Fruit fly (Drosophila melanogaster) whole organism, embryonic: Measurements from ENCODE around the gene Kyat.
A peak's percentile ranks its signal among the peaks of the same experiment; 100 is the strongest.

Experiments
- Antp ChIP-seq: fragments of 200-800 bp; sonication (Bioruptor generic); optimal IDR thresholded peaks from 3 replicates; lab custom pipeline; 2016; ENCODE audit warnings: missing biosample characterization, missing genetic modification characterization
- CG10274 ChIP-seq: fragments of 200-800 bp; sonication (Bioruptor generic); optimal IDR thresholded peaks from 3 replicates; lab custom pipeline; 2017; ENCODE audit warnings: missing biosample characterization, mild to moderate bottlenecking, missing genetic modification characterization
- CG12769 ChIP-seq: fragments of 200-800 bp; sonication (Bioruptor generic); optimal IDR thresholded peaks from 2 replicates; lab custom pipeline; 2019; ENCODE audit warnings: missing biosample characterization, mild to moderate bottlenecking, missing genetic modification characterization, moderate library complexity
- CG14441 ChIP-seq: fragments of 200-800 bp; sonication (Bioruptor generic); IDR thresholded peaks from 2 replicates; pipeline ENCODE4 v1.3.6; 2022; ENCODE audit warnings: missing biosample characterization, missing genetic modification characterization
- CG15479 ChIP-seq: fragments of 200-800 bp; sonication (Bioruptor generic); optimal IDR thresholded peaks from 3 replicates; lab custom pipeline; 2019; ENCODE audit warnings: missing biosample characterization, mild to moderate bottlenecking, missing genetic modification characterization, moderate library complexity
- CG1603 ChIP-seq: fragments of 200-800 bp; sonication (Bioruptor generic); optimal IDR thresholded peaks from 2 replicates; lab custom pipeline; 2019; ENCODE audit warnings: missing biosample characterization, mild to moderate bottlenecking, missing genetic modification characterization, moderate library complexity
- CG16779 ChIP-seq: fragments of 200-800 bp; sonication (Bioruptor generic); IDR thresholded peaks from 2 replicates; pipeline ENCODE4 v1.3.6; 2022; ENCODE audit warnings: missing biosample characterization, missing genetic modification characterization
- CG17186 ChIP-seq: fragments of 200-800 bp; sonication (Bioruptor generic); optimal IDR thresholded peaks from 3 replicates; lab custom pipeline; 2017; ENCODE audit warnings: missing biosample characterization, missing genetic modification reagents, missing genetic modification characterization
- CG17361 ChIP-seq: fragments of 200-800 bp; sonication (Bioruptor generic); IDR thresholded peaks from 3 replicates; pipeline ENCODE4 v1.3.6; 2022; ENCODE audit warnings: missing biosample characterization, missing genetic modification characterization
- CG1832 ChIP-seq: fragments of 200-800 bp; sonication (Bioruptor generic); optimal IDR thresholded peaks from 2 replicates; lab custom pipeline; 2017; ENCODE audit warnings: missing biosample characterization, mild to moderate bottlenecking, missing genetic modification characterization, inconsistent platforms
- CG2199 ChIP-seq: fragments of 200-800 bp; sonication (Bioruptor generic); IDR thresholded peaks from 3 replicates; pipeline ENCODE4 v1.3.6; 2022; ENCODE audit warnings: missing biosample characterization, missing genetic modification characterization
- CG3847 ChIP-seq: fragments of 200-800 bp; sonication (Bioruptor generic); IDR thresholded peaks from 2 replicates; pipeline ENCODE4 v1.3.6; 2022; ENCODE audit warnings: missing biosample characterization, missing genetic modification characterization
- CG4730 ChIP-seq: fragments of 200-800 bp; sonication (Bioruptor generic); IDR thresholded peaks from 2 replicates; pipeline ENCODE4 v1.3.6; 2022; ENCODE audit warnings: missing biosample characterization, missing genetic modification characterization
- CG6791 ChIP-seq: fragments of 200-800 bp; sonication (Bioruptor generic); IDR thresholded peaks from 3 replicates; pipeline ENCODE4 v1.3.6; 2022; ENCODE audit warnings: missing biosample characterization, missing genetic modification characterization; ENCODE audit not compliant: partially characterized antibody
- CG6813 ChIP-seq: fragments of 200-800 bp; sonication (Bioruptor generic); optimal IDR thresholded peaks from 2 replicates; lab custom pipeline; 2017; ENCODE audit warnings: missing biosample characterization, missing genetic modification characterization, mild to moderate bottlenecking, moderate library complexity, missing genetic modification reagents
- CG7987 ChIP-seq: fragments of 200-800 bp; sonication (Bioruptor generic); optimal IDR thresholded peaks from 2 replicates; lab custom pipeline; 2018; ENCODE audit warnings: missing biosample characterization, mild to moderate bottlenecking, missing genetic modification characterization, moderate library complexity
- CG8290 ChIP-seq, 3 experiments: fragments of 200-800 bp; sonication (Bioruptor generic); optimal IDR thresholded peaks; 2 replicates each; lab custom pipeline; 2016 to 2019; ENCODE audit warnings: missing biosample characterization in 3 of 3, missing genetic modification characterization in 3 of 3, mild to moderate bottlenecking in 2 of 3, moderate library complexity in 1 of 3
- CG9215 ChIP-seq: fragments of 200-800 bp; sonication (Bioruptor generic); IDR thresholded peaks from 2 replicates; pipeline ENCODE4 v1.3.6; 2022; ENCODE audit warnings: missing biosample characterization, missing genetic modification characterization
- D19B ChIP-seq: fragments of 200-800 bp; sonication (Bioruptor generic); optimal IDR thresholded peaks from 2 replicates; lab custom pipeline; 2017; ENCODE audit warnings: missing biosample characterization, mild to moderate bottlenecking, missing genetic modification characterization
- Dbx ChIP-seq: fragments of 200-800 bp; sonication (Bioruptor generic); IDR thresholded peaks from 3 replicates; pipeline ENCODE4 v1.3.6; 2022; ENCODE audit warnings: missing biosample characterization, missing genetic modification characterization
- Dek ChIP-seq: fragments of 200-800 bp; sonication (Bioruptor generic); optimal IDR thresholded peaks from 3 replicates; lab custom pipeline; 2019; ENCODE audit warnings: missing biosample characterization, mild to moderate bottlenecking, missing genetic modification characterization, moderate library complexity
- Dip2 ChIP-seq: fragments of 200-800 bp; sonication (Bioruptor generic); IDR thresholded peaks from 2 replicates; pipeline ENCODE4 v1.3.6; 2022; ENCODE audit warnings: missing biosample characterization, missing genetic modification characterization
- Drgx ChIP-seq: fragments of 200-800 bp; sonication (Bioruptor generic); IDR thresholded peaks from 2 replicates; pipeline ENCODE4 v1.3.6; 2022; ENCODE audit warnings: missing biosample characterization, missing genetic modification characterization
- E2f2 ChIP-seq: fragments of 200-800 bp; sonication (Bioruptor generic); IDR thresholded peaks from 2 replicates; pipeline ENCODE4 v1.3.6; 2022; ENCODE audit warnings: missing biosample characterization, missing genetic modification characterization
- Eip74EF ChIP-seq, 2 experiments: fragments of 200-800 bp in 1 of 2; fragments of >200 bp in 1 of 2; sonication (Bioruptor generic) in 1 of 2; optimal IDR thresholded peaks; 2 replicates each; lab custom pipeline; 2017 to 2019; ENCODE audit warnings: missing biosample characterization in 2 of 2, missing genetic modification characterization in 2 of 2, mild to moderate bottlenecking in 1 of 2, moderate library complexity in 1 of 2
- HHEX ChIP-seq: fragments of 200-800 bp; sonication (Bioruptor generic); optimal IDR thresholded peaks from 3 replicates; lab custom pipeline; 2017; ENCODE audit warnings: missing biosample characterization, mild to moderate bottlenecking, missing genetic modification characterization, missing genetic modification reagents
- Med ChIP-seq: fragments of 200-800 bp; sonication (Bioruptor generic); peaks from one replicate; lab custom pipeline; 2016; ENCODE audit warnings: missing biosample characterization, missing genetic modification characterization, mild to moderate bottlenecking, inconsistent platforms, moderate library complexity
- Opbp ChIP-seq: fragments of 200-800 bp; sonication (Bioruptor generic); IDR thresholded peaks from 3 replicates; pipeline ENCODE4 v1.3.6; 2022; ENCODE audit warnings: missing biosample characterization, missing genetic modification characterization; ENCODE audit not compliant: partially characterized antibody
- Poxn ChIP-seq: fragments of 200-800 bp; sonication (Bioruptor generic); IDR thresholded peaks from 2 replicates; pipeline ENCODE4 v1.3.6; 2022; ENCODE audit warnings: missing biosample characterization, missing genetic modification characterization
- Scr ChIP-seq: fragments of 200-800 bp; sonication (Bioruptor generic); IDR thresholded peaks from 2 replicates; pipeline ENCODE4 v1.3.6; 2022; ENCODE audit warnings: missing biosample characterization, missing genetic modification characterization; ENCODE audit not compliant: partially characterized antibody
- Stat92E ChIP-seq, 3 experiments: fragments of >200 bp in 2 of 3; fragments of 200-800 bp in 1 of 3; sonication (Bioruptor generic) in 1 of 3; optimal IDR thresholded peaks; 2 replicates each; lab custom pipeline; 2017 to 2019; ENCODE audit warnings: missing biosample characterization in 3 of 3, missing genetic modification characterization in 3 of 3, mild to moderate bottlenecking in 1 of 3, moderate library complexity in 1 of 3
- Xbp1 ChIP-seq: fragments of 200-800 bp; sonication (Bioruptor generic); optimal IDR thresholded peaks from 3 replicates; lab custom pipeline; 2016; ENCODE audit warnings: missing biosample characterization, mild to moderate bottlenecking, missing genetic modification characterization
- ap ChIP-seq: fragments of 200-800 bp; sonication (Bioruptor generic); IDR thresholded peaks from 2 replicates; pipeline ENCODE4 v1.3.6; 2022; ENCODE audit warnings: missing biosample characterization, missing genetic modification characterization
- ato ChIP-seq: fragments of 200-800 bp; sonication (Bioruptor generic); IDR thresholded peaks from 2 replicates; pipeline ENCODE4 v1.3.6; 2022; ENCODE audit warnings: missing biosample characterization, missing genetic modification characterization; ENCODE audit not compliant: partially characterized antibody
- chinmo ChIP-seq: fragments of 200-800 bp; sonication (Bioruptor generic); IDR thresholded peaks from 4 replicates; pipeline ENCODE4 v1.3.6; 2022; ENCODE audit warnings: missing biosample characterization, missing genetic modification characterization; ENCODE audit not compliant: partially characterized antibody
- disco-r ChIP-seq: fragments of 200-800 bp; sonication (Bioruptor generic); optimal IDR thresholded peaks from 2 replicates; lab custom pipeline; 2016; ENCODE audit warnings: missing biosample characterization, missing genetic modification characterization
- dmrt11E ChIP-seq: fragments of 200-800 bp; sonication (Bioruptor generic); optimal IDR thresholded peaks from 3 replicates; lab custom pipeline; 2018; ENCODE audit warnings: missing biosample characterization, mild to moderate bottlenecking, missing genetic modification characterization, moderate library complexity
- esg ChIP-seq: fragments of 200-800 bp; sonication (Bioruptor generic); conservative IDR thresholded peaks from 2 replicates; pipeline ENCODE4 v1.3.6; 2022; ENCODE audit warnings: missing biosample characterization, missing genetic modification characterization
- grn ChIP-seq: fragments of 200-800 bp; sonication (Bioruptor generic); optimal IDR thresholded peaks from 3 replicates; lab custom pipeline; 2017; ENCODE audit warnings: missing biosample characterization, missing genetic modification characterization
- lmd ChIP-seq: fragments of 200-800 bp; sonication (Bioruptor generic); IDR thresholded peaks from 2 replicates; pipeline ENCODE4 v1.3.6; 2022; ENCODE audit warnings: missing biosample characterization, missing genetic modification characterization
- mld ChIP-seq: fragments of 200-800 bp; sonication (Bioruptor generic); IDR thresholded peaks from 3 replicates; pipeline ENCODE4 v1.3.6; 2022; ENCODE audit warnings: missing biosample characterization, missing genetic modification characterization; ENCODE audit not compliant: partially characterized antibody
- nau ChIP-seq: fragments of 200-800 bp; sonication (Bioruptor generic); optimal IDR thresholded peaks from 3 replicates; lab custom pipeline; 2017; ENCODE audit warnings: missing biosample characterization, mild to moderate bottlenecking, missing genetic modification characterization, missing genetic modification reagents
- oc ChIP-seq: fragments of 200-800 bp; sonication (Bioruptor generic); optimal IDR thresholded peaks from 2 replicates; lab custom pipeline; 2018; ENCODE audit warnings: missing biosample characterization, mild to moderate bottlenecking, missing genetic modification characterization, moderate library complexity
- otp ChIP-seq: fragments of 200-800 bp; sonication (Bioruptor generic); IDR thresholded peaks from 3 replicates; pipeline ENCODE4, ENCODE4 v1.3.6; 2022; ENCODE audit warnings: missing biosample characterization, missing genetic modification characterization
- p53 ChIP-seq: fragments of 200-800 bp; sonication (Bioruptor generic); optimal IDR thresholded peaks from 2 replicates; lab custom pipeline; 2016; ENCODE audit warnings: missing biosample characterization, missing genetic modification characterization
- prd ChIP-seq, 3 experiments: fragments of >200 bp in 2 of 3; fragments of 200-800 bp in 1 of 3; sonication (Bioruptor generic) in 1 of 3; optimal IDR thresholded peaks in 2 of 3; IDR thresholded peaks in 1 of 3; 2 replicates in 2 of 3; 3 replicates in 1 of 3; pipeline versions ENCODE4 v1.3.6 to Lab custom; 2017 to 2022; ENCODE audit warnings: missing biosample characterization in 1 of 3, missing genetic modification characterization in 1 of 3
- repo ChIP-seq: fragments of 200-800 bp; sonication (Bioruptor generic); optimal IDR thresholded peaks from 2 replicates; lab custom pipeline; 2016; ENCODE audit warnings: missing biosample characterization, missing genetic modification characterization
- sisA ChIP-seq: fragments of 200-800 bp; sonication (Bioruptor generic); IDR thresholded peaks from 2 replicates; pipeline ENCODE4 v1.3.6; 2022; ENCODE audit warnings: missing biosample characterization, missing genetic modification characterization

The Kyat gene

DNA sequence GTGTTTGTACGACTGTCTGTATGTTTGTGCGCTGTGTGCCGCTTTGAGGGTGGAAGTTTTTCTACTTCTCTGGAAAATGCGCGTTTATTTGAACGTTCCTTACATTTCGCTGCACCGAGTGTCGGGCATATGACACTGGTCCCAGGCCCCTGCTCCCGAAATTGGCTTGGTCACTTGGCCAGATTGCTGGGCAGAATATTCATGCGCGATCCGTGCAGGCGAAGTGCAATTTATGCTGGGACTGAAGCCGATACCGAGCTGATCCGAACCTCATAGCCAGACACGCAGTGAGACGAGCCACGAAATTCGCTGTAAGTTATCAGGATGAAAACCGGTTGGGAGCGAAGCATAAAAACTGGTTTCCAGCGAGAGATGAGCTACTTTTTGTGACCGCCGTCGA lies 43.4 kb downstream of the Kyat start (continued):
- no peak for TF ChIP-seq p53 (GFP tag; lab: Kevin White, UChicago)
- TF ChIP-seq CG1603 (tag; lab: Kevin White, UChicago) = peak; percentile 67
- no peak for TF ChIP-seq CG8290 (GFP tag; optimal IDR thresholded peaks at IDR 0.05; lab: Kevin White, UChicago)
- peak in 1 of 2 experiments; percentile 56 for TF ChIP-seq CG8290 (tag; optimal IDR thresholded peaks at IDR 0.05; lab: Kevin White, UChicago)
- no peak for TF ChIP-seq CG6813
- no peak for TF ChIP-seq Dek
- TF ChIP-seq mld (GFP tag; lab: Robert Waterston, UW) = no peak
- 0 out of 3 replicates have a peak, but pooled peaks have one; percentile 25 for TF ChIP-seq CG6791
- TF ChIP-seq Dip2 (GFP tag; lab: Robert Waterston, UW) = no peak
- peak; percentile 96 for TF ChIP-seq CG10274 (GFP tag; lab: Kevin White, UChicago)
- TF ChIP-seq CG15479 (GFP tag; lab: Kevin White, UChicago) = peak; percentile 98
- TF ChIP-seq HHEX (GFP tag; lab: Kevin White, UChicago) = no peak
- TF ChIP-seq CG4730 (GFP tag; lab: Robert Waterston, UW) = 0 out of 2 replicates have a peak, but pooled peaks have one; percentile 5
- TF ChIP-seq prd (optimal IDR thresholded peaks at IDR 0.05; lab: Kevin White, UChicago) = no peak
- peak; percentile 26; the same call in 1 of the 3 replicates for TF ChIP-seq prd (GFP tag; IDR thresholded peaks at IDR 0.05; lab: Robert Waterston, UW)
- TF ChIP-seq Poxn = no peak
- no peak for TF ChIP-seq ato
- TF ChIP-seq oc (tag; lab: Kevin White, UChicago) = no peak
- TF ChIP-seq CG7987 (GFP tag; lab: Kevin White, UChicago) = no peak
- TF ChIP-seq Dbx = 0 out of 3 replicates have a peak, but pooled peaks have one; percentile 9
- TF ChIP-seq ap (GFP tag; lab: Robert Waterston, UW) = no peak
- TF ChIP-seq CG14441 = peak; percentile 21; the same call in 1 of the 2 replicates
- TF ChIP-seq Drgx (GFP tag; lab: Robert Waterston, UW) = peak; percentile 57; the same call in 1 of the 2 replicates
- no peak for TF ChIP-seq D19B (GFP tag; lab: Kevin White, UChicago)
- TF ChIP-seq lmd (GFP tag; lab: Robert Waterston, UW) = no peak
- no peak for TF ChIP-seq nau (GFP tag; lab: Kevin White, UChicago)
- no peak for TF ChIP-seq dmrt11E
- peak; percentile 37; the same call in 1 of the 2 replicates for TF ChIP-seq sisA (GFP tag; lab: Robert Waterston, UW)
- no peak for TF ChIP-seq repo (GFP tag; lab: Kevin White, UChicago)
- TF ChIP-seq Med (GFP tag; lab: Kevin White, UChicago) = peak; percentile 84
- no peak for TF ChIP-seq CG3847 (GFP tag; lab: Robert Waterston, UW)
- TF ChIP-seq Antp (GFP tag; lab: Kevin White, UChicago) = no peak
- TF ChIP-seq CG17186 = no peak
- no peak for TF ChIP-seq CG17361 (GFP tag; lab: Robert Waterston, UW)
- TF ChIP-seq disco-r (GFP tag; lab: Kevin White, UChicago) = no peak
- peak; percentile 66 for TF ChIP-seq CG12769 (tag; lab: Kevin White, UChicago)
- no peak for TF ChIP-seq CG9215 (GFP tag; lab: Robert Waterston, UW)
- TF ChIP-seq Xbp1 (GFP tag; lab: Kevin White, UChicago) = no peak
- TF ChIP-seq CG16779 (GFP tag; lab: Robert Waterston, UW) = 0 out of 2 replicates have a peak, but pooled peaks have one; percentile 35
- TF ChIP-seq Eip74EF (GFP tag; optimal IDR thresholded peaks at IDR 0.05; lab: Kevin White, UChicago) = no peak
- no peak for TF ChIP-seq grn (GFP tag; lab: Kevin White, UChicago)
- TF ChIP-seq otp = 0 out of 3 replicates have a peak, but pooled peaks have one; percentile 5
- no peak for TF ChIP-seq esg (GFP tag; lab: Robert Waterston, UW)
- peak; percentile 34; the same call in 1 of the 3 replicates for TF ChIP-seq Opbp (GFP tag; lab: Robert Waterston, UW)
- peak; percentile 85; the same call in 2 of the 4 replicates for TF ChIP-seq chinmo (GFP tag; lab: Robert Waterston, UW)
- TF ChIP-seq Stat92E (GFP tag; optimal IDR thresholded peaks at IDR 0.05; lab: Kevin White, UChicago) = no peak
- no peak for TF ChIP-seq CG1832
- TF ChIP-seq CG2199 (GFP tag; lab: Robert Waterston, UW) = 0 out of 3 replicates have a peak, but pooled peaks have one; percentile 52
- no peak for TF ChIP-seq Scr
- TF ChIP-seq E2f2 = 0 out of 2 replicates have a peak, but pooled peaks have one; percentile 6
